Worm (Caenorhabditis elegans) whole organism, L4 larva: Measurements from ENCODE around the gene T25C12.3.

Source experiments
- F37D6.2 ChIP-seq: sonication (generic microtip); optimal IDR thresholded peaks from 2 replicates; lab custom pipeline; 2016; ENCODE audit warnings: mild to moderate bottlenecking, missing genetic modification characterization, missing compliant biosample characterization
- R02D3.7 ChIP-seq: fragments of 150-350 bp; sonication (generic microtip); optimal IDR thresholded peaks from 3 replicates; lab custom pipeline; 2014; ENCODE audit warnings: missing biosample characterization, missing genetic modification characterization
- T26A8.4 ChIP-seq: fragments of 200-800 bp; sonication (Bioruptor generic); IDR thresholded peaks from 2 replicates; pipeline ENCODE4 v1.3.6; 2022; ENCODE audit warnings: missing genetic modification characterization, missing compliant biosample characterization
- Y105C5A.15 ChIP-seq: fragments of 200-800 bp; sonication (Bioruptor generic); IDR thresholded peaks from 2 replicates; pipeline ENCODE4 v1.3.6; 2022; ENCODE audit warnings: missing genetic modification characterization, missing compliant biosample characterization
- Y5F2A.4 ChIP-seq: fragments of 200-800 bp; sonication (Bioruptor generic); optimal IDR thresholded peaks from 2 replicates; lab custom pipeline; 2018; ENCODE audit warnings: mild to moderate bottlenecking, missing genetic modification characterization, missing compliant biosample characterization
- Y75B8A.6 ChIP-seq: fragments of 200-800 bp; sonication (Bioruptor generic); IDR thresholded peaks from 2 replicates; pipeline ENCODE4 v1.3.6; 2022; ENCODE audit warnings: missing genetic modification reagents, missing genetic modification characterization, missing compliant biosample characterization
- ama-1 ChIP-seq: fragments of 150-350 bp; optimal IDR thresholded peaks from 2 replicates; lab custom pipeline; 2014; ENCODE audit warnings: inconsistent platforms, mixed read lengths
- attf-4 ChIP-seq: sonication (generic microtip); optimal IDR thresholded peaks from 3 replicates; lab custom pipeline; 2017; ENCODE audit warnings: missing biosample characterization, missing genetic modification characterization
- ceh-20 ChIP-seq: fragments of 200-800 bp; sonication (Bioruptor generic); IDR thresholded peaks from 2 replicates; pipeline ENCODE4 v1.3.6; 2022; ENCODE audit warnings: missing genetic modification reagents, missing genetic modification characterization, missing compliant biosample characterization
- ceh-82 ChIP-seq: sonication (generic microtip); optimal IDR thresholded peaks from 2 replicates; lab custom pipeline; 2017; ENCODE audit warnings: missing biosample characterization, missing genetic modification characterization
- dmd-8 ChIP-seq: fragments of 200-800 bp; sonication (Bioruptor generic); IDR thresholded peaks from 2 replicates; pipeline ENCODE4 v1.3.6; 2022; ENCODE audit warnings: missing genetic modification characterization, missing compliant biosample characterization
- dmd-9 ChIP-seq: fragments of 200-800 bp; sonication (Bioruptor generic); IDR thresholded peaks from 2 replicates; pipeline ENCODE4 v1.3.6; 2022; ENCODE audit warnings: missing genetic modification reagents, missing genetic modification characterization, missing compliant biosample characterization
- egl-43 ChIP-seq: fragments of 200-800 bp; sonication (Bioruptor generic); IDR thresholded peaks from 2 replicates; pipeline ENCODE4 v1.3.6; 2022; ENCODE audit warnings: missing genetic modification reagents, missing genetic modification characterization, missing compliant biosample characterization
- gei-8 ChIP-seq: fragments of 200-800 bp; sonication (Bioruptor generic); optimal IDR thresholded peaks from 2 replicates; lab custom pipeline; 2018; ENCODE audit warnings: mild to moderate bottlenecking, missing genetic modification characterization, missing compliant biosample characterization
- hlh-11 ChIP-seq: fragments of 200-800 bp; sonication (Bioruptor generic); optimal IDR thresholded peaks from 2 replicates; lab custom pipeline; 2018; ENCODE audit warnings: mild to moderate bottlenecking, missing genetic modification characterization, missing compliant biosample characterization
- hlh-30 ChIP-seq: sonication (generic microtip); optimal IDR thresholded peaks from 2 replicates; lab custom pipeline; 2017; ENCODE audit warnings: antibody characterized with exemption, mild to moderate bottlenecking, missing genetic modification characterization, missing compliant biosample characterization; ENCODE audit not compliant: insufficient read depth
- lin-29 ChIP-seq: fragments of 200-800 bp; sonication (Bioruptor generic); IDR thresholded peaks from 2 replicates; pipeline ENCODE4 v1.3.6; 2022; ENCODE audit warnings: missing genetic modification reagents, missing genetic modification characterization, missing compliant biosample characterization
- lin-38 ChIP-seq: fragments of 200-800 bp; sonication (Bioruptor generic); IDR thresholded peaks from 2 replicates; pipeline ENCODE4 v1.3.6; 2022; ENCODE audit warnings: missing genetic modification reagents, missing genetic modification characterization, missing compliant biosample characterization
- lir-3 ChIP-seq: sonication (generic microtip); optimal IDR thresholded peaks from 2 replicates; lab custom pipeline; 2016; ENCODE audit warnings: mild to moderate bottlenecking, missing genetic modification characterization, missing compliant biosample characterization
- madf-5 ChIP-seq, 2 experiments: fragments of 200-800 bp; sonication (Bioruptor generic); IDR thresholded peaks; 2 replicates each; pipeline ENCODE4 v1.3.6; 2022; ENCODE audit warnings: missing compliant biosample characterization in 2 of 2, missing genetic modification characterization in 2 of 2
- mxl-2 ChIP-seq: fragments of 200-800 bp; sonication (Bioruptor generic); conservative IDR thresholded peaks from 2 replicates; pipeline ENCODE4 v1.3.6; 2022; ENCODE audit warnings: missing genetic modification reagents, missing genetic modification characterization, missing compliant biosample characterization
- mxl-3 ChIP-seq: fragments of 200-800 bp; sonication (Bioruptor generic); optimal IDR thresholded peaks from 2 replicates; lab custom pipeline; 2018; ENCODE audit warnings: mild to moderate bottlenecking, missing genetic modification characterization, missing compliant biosample characterization
- nhr-25 ChIP-seq: sonication (generic microtip); optimal IDR thresholded peaks from 2 replicates; lab custom pipeline; 2017; ENCODE audit warnings: missing genetic modification characterization, mild to moderate bottlenecking, missing compliant biosample characterization, antibody characterized with exemption, moderate library complexity, borderline replicate concordance; ENCODE audit not compliant: insufficient read depth
- nhr-41 ChIP-seq: fragments of 200-800 bp; sonication (Bioruptor generic); IDR thresholded peaks from 2 replicates; pipeline ENCODE4 v1.3.6; 2022; ENCODE audit warnings: missing genetic modification reagents, missing genetic modification characterization, missing compliant biosample characterization
- nhr-42 ChIP-seq: fragments of 200-800 bp; sonication (Bioruptor generic); IDR thresholded peaks from 2 replicates; pipeline ENCODE4 v1.3.6; 2022; ENCODE audit warnings: missing genetic modification characterization, missing compliant biosample characterization
- nhr-6 ChIP-seq: fragments of 150-350 bp; optimal IDR thresholded peaks from 2 replicates; lab custom pipeline; 2014; ENCODE audit warnings: missing biosample characterization, missing genetic modification characterization
- nhr-76 ChIP-seq: fragments of 150-350 bp; optimal IDR thresholded peaks from 2 replicates; lab custom pipeline; 2014; ENCODE audit warnings: missing biosample characterization, missing genetic modification characterization
- nhr-77 ChIP-seq: fragments of 150-350 bp; optimal IDR thresholded peaks from 2 replicates; lab custom pipeline; 2014; ENCODE audit warnings: missing biosample characterization, missing genetic modification characterization
- pha-4 ChIP-seq, 2 experiments: fragments of 150-350 bp in 1 of 2; fragments of 200-800 bp in 1 of 2; sonication (Bioruptor generic) in 1 of 2; IDR thresholded peaks in 1 of 2; optimal IDR thresholded peaks in 1 of 2; 2 replicates each; pipeline versions ENCODE4 v1.3.6 to Lab custom; 2014 to 2022; ENCODE audit warnings: missing genetic modification characterization in 2 of 2, missing genetic modification reagents in 2 of 2, missing biosample characterization in 1 of 2, missing compliant biosample characterization in 1 of 2
- pqm-1 ChIP-seq: sonication (generic microtip); optimal IDR thresholded peaks from 2 replicates; lab custom pipeline; 2017; ENCODE audit warnings: missing biosample characterization, missing genetic modification characterization
- snpc-4 ChIP-seq: fragments of 150-350 bp; optimal IDR thresholded peaks from 2 replicates; lab custom pipeline; 2014; ENCODE audit warnings: missing biosample characterization, missing genetic modification characterization
- spr-3 ChIP-seq: fragments of 200-800 bp; sonication (Bioruptor generic); optimal IDR thresholded peaks from 2 replicates; lab custom pipeline; 2018; ENCODE audit warnings: mild to moderate bottlenecking, missing genetic modification characterization, missing compliant biosample characterization
- tag-97 ChIP-seq: fragments of 200-800 bp; sonication (Bioruptor generic); IDR thresholded peaks from 2 replicates; pipeline ENCODE4 v1.3.6; 2022; ENCODE audit warnings: missing genetic modification characterization, missing compliant biosample characterization
- tra-1 ChIP-seq: fragments of 200-800 bp; sonication (Bioruptor generic); IDR thresholded peaks from 2 replicates; pipeline ENCODE4 v1.3.6; 2022; ENCODE audit warnings: missing genetic modification reagents, missing genetic modification characterization, missing compliant biosample characterization
- vab-7 ChIP-seq: fragments of 200-800 bp; sonication (Bioruptor generic); IDR thresholded peaks from 2 replicates; pipeline ENCODE4 v1.3.6; 2022; ENCODE audit warnings: missing genetic modification reagents, missing genetic modification characterization, missing compliant biosample characterization
- zag-1 ChIP-seq: fragments of 150-350 bp; optimal IDR thresholded peaks from 2 replicates; lab custom pipeline; 2014; ENCODE audit warnings: missing biosample characterization, missing genetic modification characterization
- zfp-2 ChIP-seq: sonication (generic microtip); optimal IDR thresholded peaks from 2 replicates; lab custom pipeline; 2016; ENCODE audit warnings: mild to moderate bottlenecking, missing genetic modification characterization, missing compliant biosample characterization
- zip-2 ChIP-seq: fragments of 150-350 bp; optimal IDR thresholded peaks from 2 replicates; lab custom pipeline; 2014; ENCODE audit warnings: missing biosample characterization, missing genetic modification characterization
- ztf-11 ChIP-seq: fragments of 150-350 bp; optimal IDR thresholded peaks from 2 replicates; lab custom pipeline; 2014; ENCODE audit warnings: missing biosample characterization, missing genetic modification characterization
- ztf-7 ChIP-seq: fragments of 150-350 bp; optimal IDR thresholded peaks from 2 replicates; lab custom pipeline; 2014; ENCODE audit warnings: missing biosample characterization, missing genetic modification characterization

The T25C12.3 gene

DNA sequence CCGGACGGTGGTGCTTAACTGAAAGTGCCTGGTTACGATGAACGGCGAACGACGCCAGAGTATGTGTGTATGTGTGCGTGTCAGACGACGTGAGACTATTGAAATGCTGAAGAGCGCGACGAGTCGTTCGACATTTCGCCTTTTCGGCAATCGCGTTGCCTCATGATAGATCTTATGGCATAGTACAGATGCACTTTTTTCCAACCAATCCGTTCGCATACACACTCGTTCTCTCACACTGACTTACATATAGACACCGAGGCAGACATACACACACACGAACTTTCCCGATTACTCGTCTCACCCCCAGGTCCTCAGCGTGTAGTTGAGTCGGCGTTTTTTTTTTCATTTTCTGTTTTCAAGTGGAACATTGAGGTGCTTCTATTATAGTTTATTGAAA lies 21.0 kb downstream of the T25C12.3 start (continued):
- TF ChIP-seq nhr-41 (GFP tag; lab: Robert Waterston, UW) (no peak), nhr-42 (GFP tag; lab: Robert Waterston, UW) (no peak), lin-29 (GFP tag; lab: Robert Waterston, UW) (no peak), ceh-20 (GFP tag; lab: Robert Waterston, UW) (peak; percentile 13; the same call in 1 of the 2 replicates), ceh-82 (tag; lab: Kevin White, UChicago) (no peak), nhr-76 (tag; lab: Kevin White, UChicago) (no peak), lir-3 (tag; lab: Kevin White, UChicago) (no peak), R02D3.7 (tag; lab: Kevin White, UChicago) (no peak), nhr-6 (no peak), dmd-8 (GFP tag; lab: Robert Waterston, UW) (no peak), dmd-9 (GFP tag; lab: Robert Waterston, UW) (no peak), zip-2 (tag; lab: Kevin White, UChicago) (no peak), Y5F2A.4 (no peak), snpc-4 (no peak), madf-5 (GFP tag; IDR thresholded peaks at IDR 0.05; lab: Robert Waterston, UW) (no peak), tag-97 (GFP tag; lab: Robert Waterston, UW) (no peak), Y105C5A.15 (no peak), mxl-2 (no peak), attf-4 (no peak), pqm-1 (tag; lab: Kevin White, UChicago) (no peak), nhr-77 (no peak), zfp-2 (tag; lab: Kevin White, UChicago) (no peak), zag-1 (tag; lab: Kevin White, UChicago) (no peak), ztf-11 (no peak), gei-8 (no peak), ama-1 (peak; percentile 1), tra-1 (GFP tag; lab: Robert Waterston, UW) (no peak), Y75B8A.6 (no peak), spr-3 (GFP tag; lab: Kevin White, UChicago) (no peak), ztf-7 (no peak), nhr-25 (tag; lab: Kevin White, UChicago) (no peak), F37D6.2 (tag; lab: Kevin White, UChicago) (no peak)
- TF ChIP-seq, all 104 proteins: peak for 14

DNA sequence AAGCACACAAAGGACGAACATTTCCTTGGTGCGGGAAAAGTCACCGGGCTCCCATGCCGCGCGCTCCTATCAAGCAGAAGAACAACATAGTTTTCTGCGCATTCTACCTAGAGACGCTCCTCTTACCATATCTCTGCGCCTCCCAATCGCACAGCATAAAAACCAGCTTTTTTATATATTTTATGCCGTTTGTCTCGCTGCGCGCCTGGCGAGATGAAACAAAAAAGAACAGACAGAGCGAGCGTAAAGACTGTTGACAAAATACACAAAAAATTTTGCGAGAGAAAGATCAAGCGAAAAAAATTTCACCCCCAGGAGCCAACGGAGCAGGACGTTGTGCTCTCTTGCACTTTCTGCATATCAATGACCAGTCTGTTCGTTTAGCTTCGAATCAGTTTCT lies 22.1 kb downstream of the T25C12.3 start:
- TF ChIP-seq dmd-9 (GFP tag; lab: Robert Waterston, UW) (0 out of 2 replicates have a peak, but pooled peaks have one; percentile 12), lin-38 (0 out of 2 replicates have a peak, but pooled peaks have one; percentile 5), T26A8.4 (GFP tag; lab: Robert Waterston, UW) (0 out of 2 replicates have a peak, but pooled peaks have one; percentile 29), hlh-11 (peak; percentile 7), mxl-3 (GFP tag; lab: Kevin White, UChicago) (peak; percentile 3), dmd-8 (GFP tag; lab: Robert Waterston, UW) (peak; percentile 51; the same call in 1 of the 2 replicates), hlh-30 (peak; percentile 3), pha-4 (GFP tag; IDR thresholded peaks at IDR 0.05; lab: Robert Waterston, UW) (0 out of 2 replicates have a peak, but pooled peaks have one; percentile 36), pha-4 (tag; optimal IDR thresholded peaks at IDR 0.05; lab: Kevin White, UChicago) (no peak), vab-7 (GFP tag; lab: Robert Waterston, UW) (no peak), egl-43 (GFP tag; lab: Robert Waterston, UW) (peak; percentile 19; the same call in 1 of the 2 replicates), zip-2 (tag; lab: Kevin White, UChicago) (no peak)
- TF ChIP-seq, all 104 proteins: peak for 9
